ENCODE assay signal across 3 worm cellular contexts in genomic region chrII:577632-578031, ce11.
A peak's percentile ranks its signal among the peaks of the same experiment; 100 is the strongest.
TF ChIP-seq lines count a peak whose summit lies in the region.

TSS of gene W08F4.7 (minus strand) at chrII:577732.

TF ChIP-seq in whole organism, L1 larva, 84 proteins besides CTCF, POLR2A, EP300 and RAD21:
- TF ChIP-seq nhr-85 (tag; lab: Kevin White, UChicago) (peak; percentile 8), unc-86 (tag; optimal IDR thresholded peaks at IDR 0.05; lab: Kevin White, UChicago) (no peak)

TF ChIP-seq in whole organism, L4 larva, 104 proteins besides CTCF, POLR2A, EP300 and RAD21:
- peak; percentile 52 for TF ChIP-seq lin-38 (GFP tag; IDR thresholded peaks at IDR 0.05; lab: Robert Waterston, UW)
- TF ChIP-seq ceh-32 (tag; optimal IDR thresholded peaks at IDR 0.05; lab: Kevin White, UChicago; ENCODE audit: poor library complexity): no peak
- TF ChIP-seq daf-16 (GFP tag; optimal IDR thresholded peaks at IDR 0.05; lab: Kevin White, UChicago): no peak
- peak; percentile 0 for TF ChIP-seq daf-16 (tag; optimal IDR thresholded peaks at IDR 0.05; lab: Kevin White, UChicago)

TF ChIP-seq in whole organism, young adult, 124 proteins besides CTCF, POLR2A, EP300 and RAD21:
- no peak for TF ChIP-seq atf-7 (tag; optimal IDR thresholded peaks at IDR 0.05; lab: Kevin White, UChicago)
- no peak for TF ChIP-seq nfyb-1 (GFP tag; IDR thresholded peaks at IDR 0.05; lab: Robert Waterston, UW)
- TF ChIP-seq zim-3 (tag; optimal IDR thresholded peaks at IDR 0.05; lab: Kevin White, UChicago): no peak
- no peak for TF ChIP-seq ztf-25 (GFP tag; IDR thresholded peaks at IDR 0.05; lab: Robert Waterston, UW)
- no peak for TF ChIP-seq F39B2.1 (GFP tag; IDR thresholded peaks at IDR 0.05; lab: Robert Waterston, UW)
- TF ChIP-seq gei-17 (GFP tag; optimal IDR thresholded peaks at IDR 0.05; lab: Kevin White, UChicago): no peak
- TF ChIP-seq Y53F4B.3 (GFP tag; IDR thresholded peaks at IDR 0.05; lab: Robert Waterston, UW): no peak
- no peak for TF ChIP-seq athp-1 (tag; optimal IDR thresholded peaks at IDR 0.05; lab: Kevin White, UChicago)
- no peak for TF ChIP-seq F52B5.7 (tag; optimal IDR thresholded peaks at IDR 0.05; lab: Kevin White, UChicago)
- TF ChIP-seq nfya-2 (GFP tag; IDR thresholded peaks at IDR 0.05; lab: Robert Waterston, UW): no peak
- no peak for TF ChIP-seq aptf-2 (GFP tag; conservative IDR thresholded peaks at IDR 0.05; lab: Robert Waterston, UW)
- TF ChIP-seq B0336.3 (GFP tag; IDR thresholded peaks at IDR 0.05; lab: Robert Waterston, UW): peak; percentile 26; the same call in 1 of the 2 replicates
- no peak for TF ChIP-seq dpff-1 (tag; optimal IDR thresholded peaks at IDR 0.05; lab: Kevin White, UChicago)
- peak; percentile 48 for TF ChIP-seq snpc-1.3 (tag; optimal IDR thresholded peaks at IDR 0.05; lab: Kevin White, UChicago; ENCODE audit: insufficient read depth)
- 0 out of 2 replicates have a peak, but pooled peaks have one; percentile 12 for TF ChIP-seq ekl-4 (GFP tag; IDR thresholded peaks at IDR 0.05; lab: Robert Waterston, UW)
- no peak for TF ChIP-seq egrh-3 (GFP tag; IDR thresholded peaks at IDR 0.05; lab: Robert Waterston, UW)
- TF ChIP-seq F23B12.7 (tag; optimal IDR thresholded peaks at IDR 0.05; lab: Kevin White, UChicago; ENCODE audit: insufficient read depth): no peak
- no peak for TF ChIP-seq cebp-1 (GFP tag; IDR thresholded peaks at IDR 0.05; lab: Robert Waterston, UW)
- no peak for TF ChIP-seq cebp-1 (tag; optimal IDR thresholded peaks at IDR 0.05; lab: Kevin White, UChicago)
- no peak for TF ChIP-seq Y95B8A.8 (GFP tag; IDR thresholded peaks at IDR 0.05; lab: Robert Waterston, UW)
- TF ChIP-seq ceh-79 (tag; optimal IDR thresholded peaks at IDR 0.05; lab: Kevin White, UChicago): no peak
- TF ChIP-seq F33H1.4 (GFP tag; IDR thresholded peaks at IDR 0.05; lab: Robert Waterston, UW): no peak
- peak; percentile 30 for TF ChIP-seq snpc-3.4 (tag; optimal IDR thresholded peaks at IDR 0.05; lab: Kevin White, UChicago)
- TF ChIP-seq madf-6 (GFP tag; IDR thresholded peaks at IDR 0.05; lab: Robert Waterston, UW): 0 out of 2 replicates have a peak, but pooled peaks have one; percentile 1
- TF ChIP-seq Y53G8AR.9 (GFP tag; conservative IDR thresholded peaks at IDR 0.05; lab: Robert Waterston, UW): no peak
- TF ChIP-seq ama-1 (optimal IDR thresholded peaks at IDR 0.05; lab: Kevin White, UChicago): no peak
- TF ChIP-seq ama-1 (GFP tag; optimal IDR thresholded peaks at IDR 0.05; lab: Kevin White, UChicago): peak in 1 of 2 experiments; percentile 38
- no peak for TF ChIP-seq T26A5.8 (tag; optimal IDR thresholded peaks at IDR 0.05; lab: Kevin White, UChicago)
- no peak for TF ChIP-seq attf-5 (GFP tag; optimal IDR thresholded peaks at IDR 0.05; lab: Kevin White, UChicago)
- TF ChIP-seq lsy-27 (tag; optimal IDR thresholded peaks at IDR 0.05; lab: Kevin White, UChicago; ENCODE audit: borderline replicate concordance, insufficient read depth): no peak
- TF ChIP-seq ztf-28 (GFP tag; IDR thresholded peaks at IDR 0.05; lab: Robert Waterston, UW): no peak
- no peak for TF ChIP-seq bed-1 (GFP tag; IDR thresholded peaks at IDR 0.05; lab: Robert Waterston, UW)
- TF ChIP-seq ets-4 (GFP tag; optimal IDR thresholded peaks at IDR 0.05; lab: Kevin White, UChicago): no peak
- peak; percentile 42 for TF ChIP-seq hrde-1 (tag; optimal IDR thresholded peaks at IDR 0.05; lab: Kevin White, UChicago; ENCODE audit: borderline replicate concordance)
- TF ChIP-seq tlf-1 (GFP tag; optimal IDR thresholded peaks at IDR 0.05; lab: Kevin White, UChicago): no peak
